In genomic region chr3L:21041952-21042933, dm6 we compare ENCODE assay signal across 1 fruit fly cellular context.
TF ChIP-seq lines count a peak whose summit lies in the region.

No protein-coding gene starts in this region.

TF ChIP-seq in whole organism, embryonic, 481 proteins besides CTCF, POLR2A, EP300 and RAD21 (continued from another document and continues in another):
- TF ChIP-seq CG8359 (GFP tag; optimal IDR thresholded peaks at IDR 0.05; lab: Kevin White, UChicago; ENCODE audit: borderline replicate concordance) (no peak), usp (GFP tag; optimal IDR thresholded peaks at IDR 0.05; lab: Kevin White, UChicago) (no peak), croc (GFP tag; conservative IDR thresholded peaks at IDR 0.05; lab: Robert Waterston, UW) (no peak), CG7357 (GFP tag; IDR thresholded peaks at IDR 0.05; lab: Robert Waterston, UW) (peak; percentile 51; the same call in 1 of the 3 replicates), Dbx (GFP tag; IDR thresholded peaks at IDR 0.05; lab: Robert Waterston, UW) (no peak), CG11398 (GFP tag; optimal IDR thresholded peaks at IDR 0.05; lab: Kevin White, UChicago) (no peak), CG11504 (tag; optimal IDR thresholded peaks at IDR 0.05; lab: Kevin White, UChicago) (peak; percentile 41), Fer2 (tag; optimal IDR thresholded peaks at IDR 0.05; lab: Kevin White, UChicago) (no peak), Eip74EF (GFP tag; optimal IDR thresholded peaks at IDR 0.05; lab: Kevin White, UChicago) (no peak), CG15696 (tag; optimal IDR thresholded peaks at IDR 0.05; lab: Kevin White, UChicago) (no peak), cato (GFP tag; optimal IDR thresholded peaks at IDR 0.05; lab: Kevin White, UChicago; ENCODE audit: borderline replicate concordance) (no peak), CG18476 (GFP tag; optimal IDR thresholded peaks at IDR 0.05; lab: Kevin White, UChicago) (no peak), CG2712 (tag; optimal IDR thresholded peaks at IDR 0.05; lab: Kevin White, UChicago) (no peak), Xrp1 (GFP tag; IDR thresholded peaks at IDR 0.05; lab: Robert Waterston, UW) (no peak), Hsf (GFP tag; optimal IDR thresholded peaks at IDR 0.05; lab: Kevin White, UChicago) (peak; percentile 6), CG6683 (GFP tag; optimal IDR thresholded peaks at IDR 0.05; lab: Kevin White, UChicago) (no peak), CG3995 (GFP tag; optimal IDR thresholded peaks at IDR 0.05; lab: Kevin White, UChicago) (no peak), tin (GFP tag; optimal IDR thresholded peaks at IDR 0.05; lab: Kevin White, UChicago) (no peak), rib (GFP tag; IDR thresholded peaks at IDR 0.05; lab: Robert Waterston, UW) (no peak), psq (GFP tag; optimal IDR thresholded peaks at IDR 0.05; lab: Kevin White, UChicago) (no peak), Aef1 (GFP tag; IDR thresholded peaks at IDR 0.05; lab: Robert Waterston, UW) (peak; percentile 16; the same call in 1 of the 3 replicates), CG15011 (GFP tag; optimal IDR thresholded peaks at IDR 0.05; lab: Kevin White, UChicago) (peak; percentile 12), CG34376 (GFP tag; optimal IDR thresholded peaks at IDR 0.05; lab: Kevin White, UChicago) (no peak), CG14050 (GFP tag; IDR thresholded peaks at IDR 0.05; lab: Robert Waterston, UW) (peak; percentile 38; the same call in 1 of the 3 replicates), Optix (GFP tag; IDR thresholded peaks at IDR 0.05; lab: Robert Waterston, UW) (no peak), CG1602 (GFP tag; optimal IDR thresholded peaks at IDR 0.05; lab: Kevin White, UChicago) (no peak), odd (GFP tag; optimal IDR thresholded peaks at IDR 0.05; lab: Kevin White, UChicago) (no peak), chn (GFP tag; optimal IDR thresholded peaks at IDR 0.05; lab: Kevin White, UChicago) (no peak), Med (GFP tag; lab: Kevin White, UChicago) (peak; percentile 85), twi (tag; optimal IDR thresholded peaks at IDR 0.05; lab: Kevin White, UChicago) (no peak), sc (optimal IDR thresholded peaks at IDR 0.05; lab: Kevin White, UChicago) (no peak), sc (GFP tag; optimal IDR thresholded peaks at IDR 0.05; lab: Kevin White, UChicago) (no peak), nom (GFP tag; optimal IDR thresholded peaks at IDR 0.05; lab: Kevin White, UChicago) (no peak), CG6765 (GFP tag; optimal IDR thresholded peaks at IDR 0.05; lab: Kevin White, UChicago) (no peak), ERR (GFP tag; optimal IDR thresholded peaks at IDR 0.05; lab: Kevin White, UChicago) (no peak), CG6272 (GFP tag; IDR thresholded peaks at IDR 0.05; lab: Robert Waterston, UW) (no peak), CG14860 (GFP tag; IDR thresholded peaks at IDR 0.05; lab: Robert Waterston, UW; ENCODE audit: partially characterized antibody) (no peak), caup (GFP tag; optimal IDR thresholded peaks at IDR 0.05; lab: Kevin White, UChicago; ENCODE audit: severe bottlenecking) (no peak), mirr (GFP tag; optimal IDR thresholded peaks at IDR 0.05; lab: Kevin White, UChicago) (no peak), CG1529 (GFP tag; optimal IDR thresholded peaks at IDR 0.05; lab: Kevin White, UChicago) (no peak), CG18599 (GFP tag; optimal IDR thresholded peaks at IDR 0.05; lab: Kevin White, UChicago) (no peak), z (GFP tag; IDR thresholded peaks at IDR 0.05; lab: Robert Waterston, UW) (no peak), H15 (GFP tag; IDR thresholded peaks at IDR 0.05; lab: Robert Waterston, UW) (peak; percentile 18; the same call in 1 of the 3 replicates), exex (tag; optimal IDR thresholded peaks at IDR 0.05; lab: Kevin White, UChicago) (no peak), da (GFP tag; optimal IDR thresholded peaks at IDR 0.05; lab: Kevin White, UChicago) (no peak), CG15269 (tag; optimal IDR thresholded peaks at IDR 0.05; lab: Kevin White, UChicago) (peak; percentile 46), Ssrp (tag; optimal IDR thresholded peaks at IDR 0.05; lab: Kevin White, UChicago) (no peak), Stat92E (GFP tag; optimal IDR thresholded peaks at IDR 0.05; lab: Kevin White, UChicago) (no peak), BEAF-32 (GFP tag; optimal IDR thresholded peaks at IDR 0.05; lab: Kevin White, UChicago) (no peak), cas (GFP tag; IDR thresholded peaks at IDR 0.05; lab: Robert Waterston, UW) (no peak), CG11456 (GFP tag; IDR thresholded peaks at IDR 0.05; lab: Robert Waterston, UW) (no peak), luna (GFP tag; optimal IDR thresholded peaks at IDR 0.05; lab: Kevin White, UChicago) (no peak), Gsc (GFP tag; IDR thresholded peaks at IDR 0.05; lab: Robert Waterston, UW) (no peak), Rfx (GFP tag; IDR thresholded peaks at IDR 0.05; lab: Robert Waterston, UW) (peak; percentile 45), row (GFP tag; IDR thresholded peaks at IDR 0.05; lab: Robert Waterston, UW) (peak; percentile 51), E2f1 (GFP tag; IDR thresholded peaks at IDR 0.05; lab: Robert Waterston, UW) (peak; percentile 46; the same call in 1 of the 2 replicates), bigmax (GFP tag; optimal IDR thresholded peaks at IDR 0.05; lab: Kevin White, UChicago) (no peak), CG7987 (GFP tag; optimal IDR thresholded peaks at IDR 0.05; lab: Kevin White, UChicago) (no peak), CG6813 (GFP tag; optimal IDR thresholded peaks at IDR 0.05; lab: Kevin White, UChicago) (no peak), NC2α (GFP tag; optimal IDR thresholded peaks at IDR 0.05; lab: Kevin White, UChicago) (no peak), CG12219 (GFP tag; optimal IDR thresholded peaks at IDR 0.05; lab: Kevin White, UChicago) (peak; percentile 11), CG17359 (tag; optimal IDR thresholded peaks at IDR 0.05; lab: Kevin White, UChicago) (no peak), onecut (GFP tag; IDR thresholded peaks at IDR 0.05; lab: Robert Waterston, UW) (no peak), hbn (GFP tag; IDR thresholded peaks at IDR 0.05; lab: Robert Waterston, UW; ENCODE audit: partially characterized antibody) (no peak), CG2116 (GFP tag; optimal IDR thresholded peaks at IDR 0.05; lab: Kevin White, UChicago) (no peak), cad (GFP tag; optimal IDR thresholded peaks at IDR 0.05; lab: Kevin White, UChicago) (no peak), CG8478 (optimal IDR thresholded peaks at IDR 0.05; lab: Kevin White, UChicago) (no peak), Doc2 (GFP tag; IDR thresholded peaks at IDR 0.05; lab: Robert Waterston, UW) (no peak), CG11247 (GFP tag; IDR thresholded peaks at IDR 0.05; lab: Robert Waterston, UW) (0 out of 2 replicates have a peak, but pooled peaks have one; percentile 8), Chrac-16 (GFP tag; optimal IDR thresholded peaks at IDR 0.05; lab: Kevin White, UChicago) (no peak), Dek (tag; optimal IDR thresholded peaks at IDR 0.05; lab: Kevin White, UChicago) (peak; percentile 2), CG4360 (GFP tag; IDR thresholded peaks at IDR 0.05; lab: Robert Waterston, UW) (no peak), HmgD (GFP tag; optimal IDR thresholded peaks at IDR 0.05; lab: Kevin White, UChicago) (no peak), zfh2 (GFP tag; optimal IDR thresholded peaks at IDR 0.05; lab: Kevin White, UChicago) (no peak), oc (tag; optimal IDR thresholded peaks at IDR 0.05; lab: Kevin White, UChicago) (no peak), CG14441 (GFP tag; IDR thresholded peaks at IDR 0.05; lab: Robert Waterston, UW) (peak; percentile 38), HLH3B (GFP tag; IDR thresholded peaks at IDR 0.05; lab: Robert Waterston, UW) (peak; percentile 40; the same call in 1 of the 2 replicates), eve (GFP tag; optimal IDR thresholded peaks at IDR 0.05; lab: Kevin White, UChicago) (peak in 1 of 2 experiments; percentile 46), hkb (optimal IDR thresholded peaks at IDR 0.05; lab: Kevin White, UChicago) (no peak), hkb (GFP tag; IDR thresholded peaks at IDR 0.05; lab: Robert Waterston, UW) (peak; percentile 32; the same call in 1 of the 2 replicates), bsh (GFP tag; optimal IDR thresholded peaks at IDR 0.05; lab: Kevin White, UChicago) (no peak), Lim3 (GFP tag; IDR thresholded peaks at IDR 0.05; lab: Robert Waterston, UW) (no peak), salm (tag; optimal IDR thresholded peaks at IDR 0.05; lab: Kevin White, UChicago) (no peak), Awh (GFP tag; IDR thresholded peaks at IDR 0.05; lab: Robert Waterston, UW) (no peak), CG2199 (GFP tag; IDR thresholded peaks at IDR 0.05; lab: Robert Waterston, UW) (no peak), fd64A (GFP tag; optimal IDR thresholded peaks at IDR 0.05; lab: Kevin White, UChicago) (no peak), dysf (GFP tag; IDR thresholded peaks at IDR 0.05; lab: Robert Waterston, UW) (peak; percentile 68), vvl (GFP tag; IDR thresholded peaks at IDR 0.05; lab: Robert Waterston, UW) (0 out of 2 replicates have a peak, but pooled peaks have one; percentile 36), Ada2b (GFP tag; IDR thresholded peaks at IDR 0.05; lab: Robert Waterston, UW) (peak; percentile 46; the same call in 1 of the 2 replicates), CG17568 (GFP tag; optimal IDR thresholded peaks at IDR 0.05; lab: Kevin White, UChicago) (no peak), Vsx1 (GFP tag; optimal IDR thresholded peaks at IDR 0.05; lab: Kevin White, UChicago) (no peak), tna (GFP tag; IDR thresholded peaks at IDR 0.05; lab: Robert Waterston, UW; ENCODE audit: partially characterized antibody) (no peak), crc (GFP tag; optimal IDR thresholded peaks at IDR 0.05; lab: Kevin White, UChicago) (no peak), CG1647 (GFP tag; optimal IDR thresholded peaks at IDR 0.05; lab: Kevin White, UChicago) (no peak), CG4424 (GFP tag; optimal IDR thresholded peaks at IDR 0.05; lab: Kevin White, UChicago) (no peak), CG2875 (GFP tag; optimal IDR thresholded peaks at IDR 0.05; lab: Kevin White, UChicago) (no peak), CG4328 (GFP tag; optimal IDR thresholded peaks at IDR 0.05; lab: Kevin White, UChicago) (no peak), CG10979 (tag; optimal IDR thresholded peaks at IDR 0.05; lab: Kevin White, UChicago) (no peak), gsb-n (tag; optimal IDR thresholded peaks at IDR 0.05; lab: Kevin White, UChicago) (no peak), Bgb (GFP tag; IDR thresholded peaks at IDR 0.05; lab: Robert Waterston, UW; ENCODE audit: partially characterized antibody) (no peak), gcm (GFP tag; optimal IDR thresholded peaks at IDR 0.05; lab: Kevin White, UChicago) (no peak), CG4404 (GFP tag; IDR thresholded peaks at IDR 0.05; lab: Robert Waterston, UW) (no peak), wek (GFP tag; optimal IDR thresholded peaks at IDR 0.05; lab: Kevin White, UChicago) (no peak), Dll (GFP tag; IDR thresholded peaks at IDR 0.05; lab: Robert Waterston, UW; ENCODE audit: partially characterized antibody) (no peak), Atf-2 (GFP tag; optimal IDR thresholded peaks at IDR 0.05; lab: Kevin White, UChicago) (no peak), ro (GFP tag; IDR thresholded peaks at IDR 0.05; lab: Robert Waterston, UW) (no peak), dmrt99B (tag; optimal IDR thresholded peaks at IDR 0.05; lab: Kevin White, UChicago) (peak; percentile 47), fd3F (GFP tag; optimal IDR thresholded peaks at IDR 0.05; lab: Kevin White, UChicago) (peak; percentile 15), ash1 (GFP tag; optimal IDR thresholded peaks at IDR 0.05; lab: Kevin White, UChicago) (no peak), vnd (GFP tag; IDR thresholded peaks at IDR 0.05; lab: Robert Waterston, UW; ENCODE audit: partially characterized antibody) (no peak), pan (optimal IDR thresholded peaks at IDR 0.05; lab: Kevin White, UChicago) (no peak), pan (GFP tag; optimal IDR thresholded peaks at IDR 0.05 in 1 of 2, IDR thresholded peaks at IDR 0.05 in 1 of 2) (peak in 1 of 2 experiments; percentile 68), CG13894 (tag; optimal IDR thresholded peaks at IDR 0.05; lab: Kevin White, UChicago) (peak; percentile 7), CG9437 (GFP tag; optimal IDR thresholded peaks at IDR 0.05; lab: Kevin White, UChicago) (peak; percentile 11), CkIIα-i1 (GFP tag; IDR thresholded peaks at IDR 0.05; lab: Robert Waterston, UW) (no peak), az2 (GFP tag; optimal IDR thresholded peaks at IDR 0.05; lab: Kevin White, UChicago) (peak; percentile 9), slbo (GFP tag; IDR thresholded peaks at IDR 0.05; lab: Robert Waterston, UW) (peak; percentile 50), chinmo (GFP tag; IDR thresholded peaks at IDR 0.05; lab: Robert Waterston, UW; ENCODE audit: partially characterized antibody) (no peak; the same call in 2 of the 4 replicates), Deaf1 (tag; optimal IDR thresholded peaks at IDR 0.05; lab: Kevin White, UChicago) (no peak), PHDP (tag; optimal IDR thresholded peaks at IDR 0.05; lab: Kevin White, UChicago) (peak; percentile 19), CG10565 (GFP tag; optimal IDR thresholded peaks at IDR 0.05; lab: Kevin White, UChicago) (no peak), kah (GFP tag; optimal IDR thresholded peaks at IDR 0.05; lab: Kevin White, UChicago) (no peak), inv (GFP tag; IDR thresholded peaks at IDR 0.05; lab: Robert Waterston, UW; ENCODE audit: partially characterized antibody) (no peak), ssp (GFP tag; IDR thresholded peaks at IDR 0.05; lab: Robert Waterston, UW) (no peak), Nf-YC (tag; optimal IDR thresholded peaks at IDR 0.05; lab: Kevin White, UChicago) (peak; percentile 73), ap (GFP tag; IDR thresholded peaks at IDR 0.05; lab: Robert Waterston, UW) (no peak), chif (GFP tag; optimal IDR thresholded peaks at IDR 0.05; lab: Kevin White, UChicago) (no peak), Nf-YB (GFP tag; optimal IDR thresholded peaks at IDR 0.05; lab: Kevin White, UChicago) (peak; percentile 47), zfh1 (GFP tag; IDR thresholded peaks at IDR 0.05; lab: Robert Waterston, UW) (no peak), Fer3 (tag; optimal IDR thresholded peaks at IDR 0.05; lab: Kevin White, UChicago) (no peak), CrebB (tag; optimal IDR thresholded peaks at IDR 0.05; lab: Kevin White, UChicago) (no peak), CG16863 (GFP tag; optimal IDR thresholded peaks at IDR 0.05; lab: Kevin White, UChicago) (no peak), CG6689 (GFP tag; IDR thresholded peaks at IDR 0.05; lab: Robert Waterston, UW) (0 out of 2 replicates have a peak, but pooled peaks have one; percentile 12), Scr (GFP tag; IDR thresholded peaks at IDR 0.05; lab: Robert Waterston, UW; ENCODE audit: partially characterized antibody) (no peak), slou (GFP tag; optimal IDR thresholded peaks at IDR 0.05; lab: Kevin White, UChicago) (no peak)
